Worm (Caenorhabditis elegans): Measurements from ENCODE around the gene fipr-16.

DNA sequence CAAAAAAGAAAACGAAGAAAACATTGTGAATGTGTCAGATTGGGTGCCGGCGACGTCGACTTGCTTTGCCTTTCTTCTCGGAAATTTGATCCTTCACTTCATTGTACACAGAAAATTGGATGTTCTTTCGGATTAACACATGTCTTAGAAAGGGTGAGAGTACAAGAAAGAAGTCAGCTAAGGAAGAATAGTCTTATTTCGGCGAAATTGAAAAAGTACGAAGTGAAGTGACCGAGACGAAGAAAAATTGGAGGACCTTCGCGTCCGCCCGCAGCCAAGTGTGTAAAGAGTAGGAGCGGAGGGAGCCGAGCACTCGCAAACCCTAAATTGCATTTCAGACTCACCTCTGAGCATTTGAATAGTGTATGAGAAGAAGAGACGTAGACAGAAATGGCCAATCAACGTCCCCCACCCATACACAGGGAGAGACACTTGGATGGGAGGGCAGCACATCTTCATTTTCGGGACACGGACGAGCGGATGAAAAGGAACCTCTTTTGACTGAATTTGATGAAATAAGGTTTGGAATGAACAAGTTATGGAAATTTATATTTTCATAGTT, 2.1 kb downstream of the fipr-16 start, which contains the start of gene glr-1:
- TF ChIP-seq lin-13 (GFP tag; optimal IDR thresholded peaks at IDR 0.05) (no peak), egl-27 (tag; optimal IDR thresholded peaks at IDR 0.05) (no peak), unc-62 (GFP tag; optimal IDR thresholded peaks at IDR 0.05) (no peak), nhr-237 (tag; optimal IDR thresholded peaks at IDR 0.05) (no peak), F13H6.1 (tag; optimal IDR thresholded peaks at IDR 0.05) (no peak), alr-1 (tag; optimal IDR thresholded peaks at IDR 0.05) (no peak), nhr-129 (tag; optimal IDR thresholded peaks at IDR 0.05) (no peak), lsy-2 (tag; optimal IDR thresholded peaks at IDR 0.05) (no peak)
